Fruit fly (Drosophila melanogaster) whole organism, embryonic: ENCODE data around the gene Cdc50.

ENCODE experiments used
- BtbVII ChIP-seq: fragments of 200-800 bp; sonication (Bioruptor generic); optimal IDR thresholded peaks from 3 replicates; lab custom pipeline; 2017; ENCODE audit warnings: missing biosample characterization, mild to moderate bottlenecking, missing genetic modification characterization
- CG10267 ChIP-seq: fragments of 200-800 bp; sonication (Bioruptor generic); optimal IDR thresholded peaks from 2 replicates; lab custom pipeline; 2018; ENCODE audit warnings: missing biosample characterization, mild to moderate bottlenecking, missing genetic modification characterization, moderate library complexity
- CG12769 ChIP-seq: fragments of 200-800 bp; sonication (Bioruptor generic); optimal IDR thresholded peaks from 2 replicates; lab custom pipeline; 2019; ENCODE audit warnings: missing biosample characterization, mild to moderate bottlenecking, missing genetic modification characterization, moderate library complexity
- CG13424 ChIP-seq: fragments of 200-800 bp; sonication (Bioruptor generic); optimal IDR thresholded peaks from 2 replicates; lab custom pipeline; 2019; ENCODE audit warnings: missing biosample characterization, mild to moderate bottlenecking, missing genetic modification characterization, moderate library complexity
- CG14710 ChIP-seq: fragments of 200-800 bp; sonication (Bioruptor generic); optimal IDR thresholded peaks from 3 replicates; lab custom pipeline; 2019; ENCODE audit warnings: missing biosample characterization, mild to moderate bottlenecking, missing genetic modification characterization, moderate library complexity
- CG16813 ChIP-seq: fragments of 200-800 bp; sonication (Bioruptor generic); IDR thresholded peaks from 3 replicates; pipeline ENCODE4 v1.3.6; 2022; ENCODE audit warnings: missing biosample characterization, missing genetic modification characterization; ENCODE audit not compliant: partially characterized antibody
- CG17829 ChIP-seq: fragments of 200-800 bp; optimal IDR thresholded peaks from 2 replicates; lab custom pipeline; 2019; ENCODE audit warnings: missing biosample characterization, mild to moderate bottlenecking, missing genetic modification characterization, moderate library complexity
- CG18599 ChIP-seq: fragments of 200-800 bp; sonication (Bioruptor generic); optimal IDR thresholded peaks from 3 replicates; lab custom pipeline; 2017; ENCODE audit warnings: missing biosample characterization, missing genetic modification characterization, mild to moderate bottlenecking, moderate library complexity, missing genetic modification reagents
- CG18764 ChIP-seq: fragments of 200-800 bp; sonication (Bioruptor generic); optimal IDR thresholded peaks from 3 replicates; lab custom pipeline; 2016; ENCODE audit warnings: missing biosample characterization, missing genetic modification characterization
- CG2116 ChIP-seq: fragments of 200-800 bp; sonication (Bioruptor generic); optimal IDR thresholded peaks from 3 replicates; lab custom pipeline; 2018; ENCODE audit warnings: missing biosample characterization, mild to moderate bottlenecking, missing genetic modification characterization
- CG2120 ChIP-seq: fragments of 200-800 bp; sonication (Bioruptor generic); optimal IDR thresholded peaks from 3 replicates; lab custom pipeline; 2016; ENCODE audit warnings: missing biosample characterization, missing genetic modification characterization
- CG2712 ChIP-seq: fragments of 200-800 bp; optimal IDR thresholded peaks from 3 replicates; lab custom pipeline; 2019; ENCODE audit warnings: missing biosample characterization, mild to moderate bottlenecking, missing genetic modification characterization, moderate library complexity
- CG3847 ChIP-seq: fragments of 200-800 bp; sonication (Bioruptor generic); IDR thresholded peaks from 2 replicates; pipeline ENCODE4 v1.3.6; 2022; ENCODE audit warnings: missing biosample characterization, missing genetic modification characterization
- CG42726 ChIP-seq: fragments of 200-800 bp; sonication (Bioruptor generic); IDR thresholded peaks from 2 replicates; pipeline ENCODE4 v1.3.6; 2022; ENCODE audit warnings: missing biosample characterization, missing genetic modification characterization; ENCODE audit not compliant: partially characterized antibody
- CG6683 ChIP-seq: fragments of 200-800 bp; sonication (Bioruptor generic); optimal IDR thresholded peaks from 2 replicates; lab custom pipeline; 2017; ENCODE audit warnings: missing biosample characterization, mild to moderate bottlenecking, missing genetic modification characterization, missing genetic modification reagents
- CG6765 ChIP-seq: fragments of 200-800 bp; sonication (Bioruptor generic); optimal IDR thresholded peaks from 3 replicates; lab custom pipeline; 2017; ENCODE audit warnings: missing biosample characterization, mild to moderate bottlenecking, missing genetic modification characterization
- CG7987 ChIP-seq: fragments of 200-800 bp; sonication (Bioruptor generic); optimal IDR thresholded peaks from 2 replicates; lab custom pipeline; 2018; ENCODE audit warnings: missing biosample characterization, mild to moderate bottlenecking, missing genetic modification characterization, moderate library complexity
- CG8290 ChIP-seq, 3 experiments: fragments of 200-800 bp; sonication (Bioruptor generic); optimal IDR thresholded peaks; 2 replicates each; lab custom pipeline; 2016 to 2019; ENCODE audit warnings: missing biosample characterization in 3 of 3, missing genetic modification characterization in 3 of 3, mild to moderate bottlenecking in 2 of 3, moderate library complexity in 1 of 3
- CG9609 ChIP-seq: fragments of 200-800 bp; sonication (Bioruptor generic); optimal IDR thresholded peaks from 3 replicates; lab custom pipeline; 2016; ENCODE audit warnings: missing biosample characterization, missing genetic modification characterization
- CG9797 ChIP-seq: fragments of 200-800 bp; sonication (Bioruptor generic); optimal IDR thresholded peaks from 3 replicates; lab custom pipeline; 2018; ENCODE audit warnings: missing biosample characterization, mild to moderate bottlenecking, missing genetic modification characterization
- CrebB ChIP-seq: fragments of 200-800 bp; sonication (Bioruptor generic); optimal IDR thresholded peaks from 3 replicates; lab custom pipeline; 2018; ENCODE audit warnings: missing biosample characterization, mild to moderate bottlenecking, missing genetic modification characterization
- Dll ChIP-seq: fragments of 200-800 bp; sonication (Bioruptor generic); IDR thresholded peaks from 4 replicates; pipeline ENCODE4 v1.3.6; 2022; ENCODE audit warnings: missing biosample characterization, missing genetic modification characterization; ENCODE audit not compliant: partially characterized antibody
- Dp ChIP-seq: fragments of 200-800 bp; sonication (Bioruptor generic); optimal IDR thresholded peaks from 2 replicates; lab custom pipeline; 2018; ENCODE audit warnings: missing biosample characterization, mild to moderate bottlenecking, missing genetic modification characterization, moderate library complexity
- Dref ChIP-seq: fragments of 200-800 bp; sonication (Bioruptor generic); IDR thresholded peaks from 2 replicates; pipeline ENCODE4 v1.3.6; 2022; ENCODE audit warnings: missing biosample characterization, missing genetic modification characterization
- E2f2 ChIP-seq: fragments of 200-800 bp; sonication (Bioruptor generic); IDR thresholded peaks from 2 replicates; pipeline ENCODE4 v1.3.6; 2022; ENCODE audit warnings: missing biosample characterization, missing genetic modification characterization
- Ets97D ChIP-seq: fragments of 200-800 bp; sonication (Bioruptor generic); optimal IDR thresholded peaks from 3 replicates; lab custom pipeline; 2016; ENCODE audit warnings: missing biosample characterization, missing genetic modification characterization
- Hsf ChIP-seq: fragments of 200-800 bp; sonication (Bioruptor generic); optimal IDR thresholded peaks from 3 replicates; lab custom pipeline; 2016; ENCODE audit warnings: missing biosample characterization, missing genetic modification characterization
- Lhr ChIP-seq: fragments of 200-800 bp; sonication (Bioruptor generic); optimal IDR thresholded peaks from 3 replicates; lab custom pipeline; 2017; ENCODE audit warnings: mild to moderate bottlenecking, missing biosample characterization, missing genetic modification reagents, missing genetic modification characterization
- Meics ChIP-seq: fragments of 200-800 bp; sonication (Bioruptor generic); optimal IDR thresholded peaks from 2 replicates; lab custom pipeline; 2017; ENCODE audit warnings: missing biosample characterization, mild to moderate bottlenecking, missing genetic modification characterization
- NK7.1 ChIP-seq: fragments of 200-800 bp; sonication (Bioruptor generic); optimal IDR thresholded peaks from 3 replicates; lab custom pipeline; 2016; ENCODE audit warnings: missing biosample characterization, missing genetic modification characterization
- Pdp1 ChIP-seq, 2 experiments: fragments of 200-800 bp; sonication (Bioruptor generic); optimal IDR thresholded peaks; 3 replicates each; lab custom pipeline; 2016; ENCODE audit warnings: missing biosample characterization in 2 of 2, missing genetic modification characterization in 2 of 2, mild to moderate bottlenecking in 1 of 2, moderate library complexity in 1 of 2
- Rfx ChIP-seq: fragments of 200-800 bp; sonication (Bioruptor generic); IDR thresholded peaks from 2 replicates; pipeline ENCODE4 v1.3.6; 2022; ENCODE audit warnings: missing biosample characterization, missing genetic modification characterization
- Sin3A ChIP-seq: fragments of >200 bp; optimal IDR thresholded peaks from 2 replicates; lab custom pipeline; 2018
- aop ChIP-seq: fragments of 200-800 bp; sonication (Bioruptor generic); IDR thresholded peaks from 2 replicates; pipeline ENCODE4 v1.3.6; 2022; ENCODE audit warnings: missing biosample characterization, missing genetic modification characterization
- bbx ChIP-seq: fragments of 200-800 bp; sonication (Bioruptor generic); IDR thresholded peaks from 2 replicates; pipeline ENCODE4 v1.3.6; 2022; ENCODE audit warnings: missing biosample characterization, missing genetic modification characterization; ENCODE audit not compliant: partially characterized antibody
- bsh ChIP-seq, 2 experiments: fragments of 200-800 bp; sonication (Bioruptor generic); optimal IDR thresholded peaks; 2 replicates each; lab custom pipeline; 2017 to 2018; ENCODE audit warnings: mild to moderate bottlenecking in 2 of 2, missing biosample characterization in 2 of 2, missing genetic modification characterization in 2 of 2, moderate library complexity in 1 of 2
- cas ChIP-seq: fragments of 200-800 bp; sonication (Bioruptor generic); IDR thresholded peaks from 2 replicates; pipeline ENCODE4 v1.3.6; 2022; ENCODE audit warnings: missing biosample characterization, missing genetic modification characterization
- gro ChIP-seq: fragments of 200-800 bp; sonication (Bioruptor generic); optimal IDR thresholded peaks from 2 replicates; lab custom pipeline; 2016; ENCODE audit warnings: missing biosample characterization, missing genetic modification characterization
- jumu ChIP-seq: fragments of 200-800 bp; sonication (Bioruptor generic); optimal IDR thresholded peaks from 3 replicates; lab custom pipeline; 2016; ENCODE audit warnings: missing biosample characterization, missing genetic modification characterization
- kni ChIP-seq: fragments of 200-800 bp; sonication (Bioruptor generic); optimal IDR thresholded peaks from 3 replicates; lab custom pipeline; 2017; ENCODE audit warnings: mild to moderate bottlenecking, missing biosample characterization, missing genetic modification reagents, missing genetic modification characterization
- luna ChIP-seq: fragments of 200-800 bp; sonication (Bioruptor generic); optimal IDR thresholded peaks from 2 replicates; lab custom pipeline; 2016; ENCODE audit warnings: missing biosample characterization, missing genetic modification characterization
- mld ChIP-seq: fragments of 200-800 bp; sonication (Bioruptor generic); IDR thresholded peaks from 3 replicates; pipeline ENCODE4 v1.3.6; 2022; ENCODE audit warnings: missing biosample characterization, missing genetic modification characterization; ENCODE audit not compliant: partially characterized antibody
- pum ChIP-seq: fragments of 200-800 bp; sonication (Bioruptor generic); optimal IDR thresholded peaks from 2 replicates; lab custom pipeline; 2016; ENCODE audit warnings: missing biosample characterization, missing genetic modification characterization
- sens ChIP-seq: fragments of 200-800 bp; sonication (Bioruptor generic); peaks from one replicate; lab custom pipeline; 2016; ENCODE audit warnings: missing biosample characterization, missing genetic modification characterization
- sug ChIP-seq: fragments of 200-800 bp; optimal IDR thresholded peaks from 2 replicates; lab custom pipeline; 2019; ENCODE audit warnings: missing biosample characterization, mild to moderate bottlenecking, missing genetic modification characterization, moderate library complexity
- tna ChIP-seq: fragments of 200-800 bp; sonication (Bioruptor generic); IDR thresholded peaks from 2 replicates; pipeline ENCODE4 v1.3.6; 2022; ENCODE audit warnings: missing biosample characterization, missing genetic modification characterization; ENCODE audit not compliant: partially characterized antibody
- tx ChIP-seq: fragments of 200-800 bp; sonication (Bioruptor generic); optimal IDR thresholded peaks from 2 replicates; lab custom pipeline; 2016; ENCODE audit warnings: missing biosample characterization, missing genetic modification characterization
- zen ChIP-seq: fragments of 200-800 bp; sonication (Bioruptor generic); optimal IDR thresholded peaks from 3 replicates; lab custom pipeline; 2018; ENCODE audit warnings: missing biosample characterization, mild to moderate bottlenecking, missing genetic modification characterization, moderate library complexity
- zen2 ChIP-seq: fragments of 200-800 bp; sonication (Bioruptor generic); IDR thresholded peaks from 3 replicates; pipeline ENCODE4 v1.3.6; 2022; ENCODE audit warnings: missing biosample characterization, missing genetic modification characterization; ENCODE audit not compliant: partially characterized antibody

Gene Cdc50

dm6 chrX:16441245-16441644, at the start of gene Cdc50, which contains the start of gene rngo (continued):
- TF ChIP-seq CG42726 (GFP tag; lab: Robert Waterston, UW) (peak; percentile 74; the same call in 1 of the 2 replicates), Dp (peak; percentile 63), aop (GFP tag; lab: Robert Waterston, UW) (no peak), BtbVII (GFP tag; lab: Kevin White, UChicago) (peak; percentile 1), CG2116 (GFP tag; lab: Kevin White, UChicago) (peak; percentile 99), kni (GFP tag; lab: Kevin White, UChicago) (no peak), Dref (GFP tag; lab: Robert Waterston, UW) (peak; percentile 81), CG18599 (GFP tag; lab: Kevin White, UChicago) (no peak), gro (GFP tag; lab: Kevin White, UChicago) (peak; percentile 60), Meics (GFP tag; lab: Kevin White, UChicago) (no peak), tx (GFP tag; lab: Kevin White, UChicago) (peak; percentile 6), zen2 (GFP tag; lab: Robert Waterston, UW) (peak; percentile 90), Sin3A (lab: Kevin White, UChicago) (peak; percentile 90), CG9609 (GFP tag; lab: Kevin White, UChicago) (peak; percentile 39), Ets97D (peak; percentile 81), CG18764 (GFP tag; lab: Kevin White, UChicago) (no peak), sug (tag; lab: Kevin White, UChicago) (peak; percentile 36), CG3847 (GFP tag; lab: Robert Waterston, UW) (peak; percentile 37; the same call in 1 of the 2 replicates), Hsf (GFP tag; lab: Kevin White, UChicago) (peak; percentile 29), sens (GFP tag; lab: Kevin White, UChicago) (peak; percentile 93), CG14710 (peak; percentile 92), zen (tag; lab: Kevin White, UChicago) (peak; percentile 5), Dll (GFP tag; lab: Robert Waterston, UW) (peak; percentile 99), CG6765 (GFP tag; lab: Kevin White, UChicago) (no peak), CG2712 (tag; lab: Kevin White, UChicago) (peak; percentile 64), CG10267 (tag; lab: Kevin White, UChicago) (peak; percentile 66), CG13424 (tag; lab: Kevin White, UChicago) (peak; percentile 2), pum (peak; percentile 20), CG6683 (GFP tag; lab: Kevin White, UChicago) (no peak), luna (peak; percentile 1), mld (GFP tag; lab: Robert Waterston, UW) (peak; percentile 93), CrebB (tag; lab: Kevin White, UChicago) (peak; percentile 32), jumu (GFP tag; lab: Kevin White, UChicago) (peak; percentile 39), Rfx (GFP tag; lab: Robert Waterston, UW) (0 out of 2 replicates have a peak, but pooled peaks have one; percentile 10), CG9797 (GFP tag; lab: Kevin White, UChicago) (peak; percentile 56), Lhr (GFP tag; lab: Kevin White, UChicago) (no peak), E2f2 (peak; percentile 75), CG12769 (tag; lab: Kevin White, UChicago) (no peak), Pdp1 (GFP tag; optimal IDR thresholded peaks at IDR 0.05; lab: Kevin White, UChicago) (peak; percentile 12 to 37), bbx (GFP tag; lab: Robert Waterston, UW) (peak; percentile 90), NK7.1 (GFP tag; lab: Kevin White, UChicago) (no peak), CG7987 (GFP tag; lab: Kevin White, UChicago) (no peak), CG16813 (peak; percentile 99), CG2120 (peak; percentile 38), tna (peak; percentile 92), CG17829 (tag; lab: Kevin White, UChicago) (peak; percentile 37), bsh (GFP tag; optimal IDR thresholded peaks at IDR 0.05; lab: Kevin White, UChicago) (no peak), CG8290 (GFP tag; optimal IDR thresholded peaks at IDR 0.05; lab: Kevin White, UChicago) (peak; percentile 31), CG8290 (tag; optimal IDR thresholded peaks at IDR 0.05; lab: Kevin White, UChicago) (peak in 1 of 2 experiments; percentile 29), cas (no peak)
